Worm (Caenorhabditis elegans) whole organism, early embryonic: Measurements from ENCODE around the gene Y66A7A.4.

Experiments
- B0310.2 ChIP-seq: sonication (generic microtip); optimal IDR thresholded peaks from 2 replicates; lab custom pipeline; 2016; ENCODE audit warnings: mild to moderate bottlenecking, missing genetic modification characterization, missing compliant biosample characterization
- F13C5.2 ChIP-seq: sonication (generic microtip); optimal IDR thresholded peaks from 2 replicates; lab custom pipeline; 2017; ENCODE audit warnings: mild to moderate bottlenecking, missing genetic modification characterization, inconsistent platforms, missing compliant biosample characterization
- aly-1 ChIP-seq: sonication (generic microtip); optimal IDR thresholded peaks from 2 replicates; lab custom pipeline; 2016; ENCODE audit warnings: missing genetic modification characterization, missing compliant biosample characterization
- ama-1 ChIP-seq: fragments of 150-350 bp; optimal IDR thresholded peaks from 2 replicates; lab custom pipeline; 2014
- ceh-13 ChIP-seq: fragments of 200-800 bp; sonication (Bioruptor generic); optimal IDR thresholded peaks from 2 replicates; lab custom pipeline; 2018; ENCODE audit warnings: mild to moderate bottlenecking, missing genetic modification characterization, missing compliant biosample characterization
- ets-7 ChIP-seq: sonication (generic microtip); optimal IDR thresholded peaks from 2 replicates; lab custom pipeline; 2016; ENCODE audit warnings: missing genotype, missing genetic modification characterization, missing compliant biosample characterization
- hmg-4 ChIP-seq: fragments of 200-800 bp; sonication (Bioruptor generic); optimal IDR thresholded peaks from 2 replicates; lab custom pipeline; 2018; ENCODE audit warnings: mild to moderate bottlenecking, missing genetic modification characterization, missing compliant biosample characterization
- scrt-1 ChIP-seq: fragments of 200-800 bp; sonication (Bioruptor generic); IDR thresholded peaks from 2 replicates; pipeline ENCODE4 v1.3.6; 2022; ENCODE audit warnings: missing genetic modification characterization, missing compliant biosample characterization
- sea-1 ChIP-seq: fragments of 200-800 bp; sonication (Bioruptor generic); conservative IDR thresholded peaks from 2 replicates; pipeline ENCODE4 v1.3.6; 2022; ENCODE audit warnings: missing genetic modification characterization, missing compliant biosample characterization
- tbx-11 ChIP-seq: fragments of 200-800 bp; sonication (Bioruptor generic); IDR thresholded peaks from 2 replicates; pipeline ENCODE4 v1.3.6; 2022; ENCODE audit warnings: missing genetic modification characterization, missing compliant biosample characterization
- tbx-37 ChIP-seq: fragments of 200-800 bp; sonication (Bioruptor generic); conservative IDR thresholded peaks from 2 replicates; pipeline ENCODE4 v1.3.6; 2022; ENCODE audit warnings: missing genetic modification reagents, missing genetic modification characterization, missing compliant biosample characterization

ce11 chrIII:11590255-11590654, 22.2 kb upstream of the Y66A7A.4 start:
- no peak for TF ChIP-seq ets-7 (tag; lab: Kevin White, UChicago)
- TF ChIP-seq ceh-13: no peak
- no peak for TF ChIP-seq hmg-4 (GFP tag; lab: Kevin White, UChicago)
- TF ChIP-seq aly-1: no peak
- TF ChIP-seq F13C5.2 (tag; lab: Kevin White, UChicago): no peak
- no peak for TF ChIP-seq B0310.2 (tag; lab: Kevin White, UChicago)
- TF ChIP-seq ama-1 (lab: Kevin White, UChicago): no peak
- TF ChIP-seq sea-1 (GFP tag; lab: Robert Waterston, UW): no peak
- no peak for TF ChIP-seq scrt-1 (GFP tag; lab: Robert Waterston, UW)
- TF ChIP-seq tbx-37 (GFP tag; lab: Robert Waterston, UW): no peak
- TF ChIP-seq tbx-11: no peak
